Fruit fly (Drosophila melanogaster) whole organism, prepupa: ENCODE data around the gene CG33796.
A peak's percentile ranks its signal among the peaks of the same experiment; 100 is the strongest.

Experiments used
- Blimp-1 ChIP-seq: fragments of 200-800 bp; sonication (Bioruptor generic); optimal IDR thresholded peaks from 3 replicates; lab custom pipeline; 2017; ENCODE audit warnings: missing biosample characterization, missing genetic modification characterization, mild to moderate bottlenecking, moderate library complexity, missing genetic modification reagents
- CG11762 ChIP-seq: fragments of 200-800 bp; sonication (Bioruptor generic); optimal IDR thresholded peaks from 3 replicates; lab custom pipeline; 2016; ENCODE audit warnings: missing biosample characterization, missing genetic modification characterization; ENCODE audit not compliant: insufficient read depth
- CG15336 ChIP-seq: fragments of 200-800 bp; sonication (Bioruptor generic); IDR thresholded peaks from 2 replicates; pipeline ENCODE4 v1.3.6; 2022; ENCODE audit warnings: missing biosample characterization, missing genetic modification characterization
- CG1621 ChIP-seq: fragments of 200-800 bp; sonication (Bioruptor generic); optimal IDR thresholded peaks from 3 replicates; lab custom pipeline; 2018; ENCODE audit warnings: missing biosample characterization, mild to moderate bottlenecking, missing genetic modification characterization
- CG16779 ChIP-seq: fragments of 200-800 bp; sonication (Bioruptor generic); optimal IDR thresholded peaks from 3 replicates; lab custom pipeline; 2017; ENCODE audit warnings: missing biosample characterization, mild to moderate bottlenecking, missing genetic modification characterization
- CG3032 ChIP-seq: fragments of 200-800 bp; optimal IDR thresholded peaks from 2 replicates; lab custom pipeline; 2019; ENCODE audit warnings: missing biosample characterization, mild to moderate bottlenecking, missing genetic modification characterization, moderate library complexity
- CG32006 ChIP-seq: fragments of 200-800 bp; sonication (Bioruptor generic); optimal IDR thresholded peaks from 3 replicates; lab custom pipeline; 2017; ENCODE audit warnings: missing biosample characterization, mild to moderate bottlenecking, missing genetic modification characterization
- CG34406 ChIP-seq: fragments of 200-800 bp; sonication (Bioruptor generic); optimal IDR thresholded peaks from 3 replicates; lab custom pipeline; 2016; ENCODE audit warnings: missing biosample characterization, missing genetic modification characterization
- CG4318 ChIP-seq: fragments of 200-800 bp; sonication (Bioruptor generic); optimal IDR thresholded peaks from 3 replicates; lab custom pipeline; 2017; ENCODE audit warnings: missing biosample characterization, mild to moderate bottlenecking, missing genetic modification characterization
- CG6276 ChIP-seq: fragments of 200-800 bp; sonication (Bioruptor generic); optimal IDR thresholded peaks from 2 replicates; lab custom pipeline; 2017; ENCODE audit warnings: missing biosample characterization, mild to moderate bottlenecking, missing genetic modification characterization
- CG6792 ChIP-seq: fragments of 200-800 bp; sonication (Bioruptor generic); optimal IDR thresholded peaks from 3 replicates; lab custom pipeline; 2016; ENCODE audit warnings: missing biosample characterization, missing genetic modification characterization
- CG6854 ChIP-seq: fragments of 200-800 bp; sonication (Bioruptor generic); optimal IDR thresholded peaks from 2 replicates; lab custom pipeline; 2017; ENCODE audit warnings: missing biosample characterization, mild to moderate bottlenecking, missing genetic modification characterization
- CG8119 ChIP-seq: fragments of 200-800 bp; sonication (Bioruptor generic); IDR thresholded peaks from 3 replicates; pipeline ENCODE4 v1.3.6; 2022; ENCODE audit warnings: missing biosample characterization, missing genetic modification characterization
- CG8632 ChIP-seq: fragments of 200-800 bp; sonication (Bioruptor generic); optimal IDR thresholded peaks from 3 replicates; lab custom pipeline; 2016; ENCODE audit warnings: missing biosample characterization, missing genetic modification characterization
- CG9139 ChIP-seq: fragments of 200-800 bp; sonication (Bioruptor generic); optimal IDR thresholded peaks from 3 replicates; lab custom pipeline; 2017; ENCODE audit warnings: missing biosample characterization, mild to moderate bottlenecking, missing genetic modification characterization
- Eip75B ChIP-seq: fragments of 200-800 bp; sonication (Bioruptor generic); optimal IDR thresholded peaks from 3 replicates; lab custom pipeline; 2016; ENCODE audit warnings: missing biosample characterization, missing genetic modification characterization
- Eip78C ChIP-seq: fragments of 200-800 bp; sonication (Bioruptor generic); peaks from one replicate; lab custom pipeline; 2016; ENCODE audit warnings: missing biosample characterization, missing genetic modification characterization
- Eip93F ChIP-seq: fragments of 200-800 bp; sonication (Bioruptor generic); optimal IDR thresholded peaks from 2 replicates; lab custom pipeline; 2016; ENCODE audit warnings: missing biosample characterization, mild to moderate bottlenecking, missing genetic modification characterization
- Ets21C ChIP-seq: fragments of 200-800 bp; sonication (Bioruptor generic); optimal IDR thresholded peaks from 3 replicates; lab custom pipeline; 2016; ENCODE audit warnings: missing biosample characterization, missing genetic modification characterization
- Gug ChIP-seq: fragments of 200-800 bp; sonication (Bioruptor generic); IDR thresholded peaks from 2 replicates; pipeline ENCODE4 v1.3.6; 2022; ENCODE audit warnings: missing biosample characterization, missing genetic modification characterization
- Hr38 ChIP-seq: sonication (Bioruptor generic); optimal IDR thresholded peaks from 2 replicates; lab custom pipeline; 2016; ENCODE audit warnings: missing biosample characterization, missing genetic modification characterization
- Hr39 ChIP-seq: fragments of 200-800 bp; sonication (Bioruptor generic); optimal IDR thresholded peaks from 2 replicates; lab custom pipeline; 2016; ENCODE audit warnings: missing biosample characterization, missing genetic modification characterization
- Met ChIP-seq: fragments of 200-800 bp; sonication (Bioruptor generic); optimal IDR thresholded peaks from 3 replicates; lab custom pipeline; 2016; ENCODE audit warnings: missing biosample characterization, missing genetic modification characterization
- OdsH ChIP-seq: fragments of 200-800 bp; sonication (Bioruptor generic); optimal IDR thresholded peaks from 3 replicates; lab custom pipeline; 2016; ENCODE audit warnings: missing biosample characterization, missing genetic modification characterization
- Sox14 ChIP-seq: fragments of 200-800 bp; sonication (Bioruptor generic); optimal IDR thresholded peaks from 3 replicates; lab custom pipeline; 2016; ENCODE audit warnings: missing biosample characterization, missing genetic modification characterization
- Sox15 ChIP-seq: fragments of 200-800 bp; sonication (Bioruptor generic); optimal IDR thresholded peaks from 3 replicates; lab custom pipeline; 2016; ENCODE audit warnings: missing biosample characterization, missing genetic modification characterization
- achi ChIP-seq: fragments of 200-800 bp; sonication (Bioruptor generic); optimal IDR thresholded peaks from 3 replicates; lab custom pipeline; 2016; ENCODE audit warnings: missing biosample characterization, missing genetic modification characterization
- dsx ChIP-seq: fragments of 200-800 bp; optimal IDR thresholded peaks from 3 replicates; lab custom pipeline; 2019; ENCODE audit warnings: missing biosample characterization, mild to moderate bottlenecking, missing genetic modification characterization, moderate library complexity; ENCODE audit not compliant: poor library complexity, severe bottlenecking
- eg ChIP-seq: fragments of 200-800 bp; sonication (Bioruptor generic); IDR thresholded peaks from 3 replicates; pipeline ENCODE4 v1.3.6; 2022; ENCODE audit warnings: missing biosample characterization, missing genetic modification characterization
- esn ChIP-seq: fragments of 200-800 bp; sonication (Bioruptor generic); optimal IDR thresholded peaks from 2 replicates; lab custom pipeline; 2016; ENCODE audit warnings: missing biosample characterization, mild to moderate bottlenecking, missing genetic modification characterization, moderate library complexity
- fd59A ChIP-seq: fragments of 200-800 bp; sonication (Bioruptor generic); optimal IDR thresholded peaks from 2 replicates; lab custom pipeline; 2017; ENCODE audit warnings: missing biosample characterization, mild to moderate bottlenecking, missing genetic modification characterization, missing genetic modification reagents
- fd85E ChIP-seq: fragments of 200-800 bp; sonication (Bioruptor generic); optimal IDR thresholded peaks from 3 replicates; lab custom pipeline; 2016; ENCODE audit warnings: missing biosample characterization, missing genetic modification characterization
- fkh ChIP-seq: fragments of 200-800 bp; sonication (Bioruptor generic); optimal IDR thresholded peaks from 3 replicates; lab custom pipeline; 2017; ENCODE audit warnings: missing biosample characterization, mild to moderate bottlenecking, missing genetic modification characterization, moderate library complexity
- net ChIP-seq: fragments of 200-800 bp; sonication (Bioruptor generic); optimal IDR thresholded peaks from 3 replicates; lab custom pipeline; 2016; ENCODE audit warnings: missing biosample characterization, missing genetic modification characterization
- spab ChIP-seq: fragments of 200-800 bp; sonication (Bioruptor generic); optimal IDR thresholded peaks from 2 replicates; lab custom pipeline; 2017; ENCODE audit warnings: missing biosample characterization, mild to moderate bottlenecking, missing genetic modification characterization, missing genetic modification reagents
- ss ChIP-seq, 2 experiments: fragments of 200-800 bp; sonication (Bioruptor generic); optimal IDR thresholded peaks; 2 replicates in 1 of 2; 3 replicates in 1 of 2; lab custom pipeline; 2017 to 2018; ENCODE audit warnings: mild to moderate bottlenecking in 2 of 2, missing biosample characterization in 2 of 2, missing genetic modification characterization in 2 of 2, moderate library complexity in 1 of 2
- svp ChIP-seq: fragments of 200-800 bp; sonication (Bioruptor generic); peaks from one replicate; lab custom pipeline; 2016; ENCODE audit warnings: missing biosample characterization, missing genetic modification characterization
- topi ChIP-seq: fragments of 200-800 bp; sonication (Bioruptor generic); optimal IDR thresholded peaks from 3 replicates; lab custom pipeline; 2016; ENCODE audit warnings: missing biosample characterization, missing genetic modification characterization
- vri ChIP-seq: fragments of 200-800 bp; sonication (Bioruptor generic); optimal IDR thresholded peaks from 3 replicates; lab custom pipeline; 2016; ENCODE audit warnings: missing biosample characterization, mild to moderate bottlenecking, missing genetic modification characterization

The CG33796 gene

dm6 chr3L:16157251-16158190 is 12.4 kb downstream of the CG33796 start (continued):
- TF ChIP-seq CG6854 (GFP tag; lab: Kevin White, UChicago): no peak
- TF ChIP-seq CG4318 (GFP tag; lab: Kevin White, UChicago): peak; percentile 60
- no peak for TF ChIP-seq CG9139 (GFP tag; lab: Kevin White, UChicago)
- TF ChIP-seq CG11762 (GFP tag; lab: Kevin White, UChicago): peak; percentile 41
- TF ChIP-seq CG6276 (GFP tag; lab: Kevin White, UChicago): peak; percentile 64
- TF ChIP-seq achi: peak; percentile 57
- peak; percentile 42 for TF ChIP-seq topi (GFP tag; lab: Kevin White, UChicago)

- TF ChIP-seq ss (GFP tag; optimal IDR thresholded peaks at IDR 0.05; lab: Kevin White, UChicago) (no peak), net (no peak), eg (GFP tag; lab: Robert Waterston, UW) (peak; percentile 67; the same call in 2 of the 3 replicates), CG6276 (GFP tag; lab: Kevin White, UChicago) (peak; percentile 42), CG34406 (GFP tag; lab: Kevin White, UChicago) (no peak), Hr39 (GFP tag; lab: Kevin White, UChicago) (no peak), CG8119 (GFP tag; lab: Robert Waterston, UW) (peak; percentile 51; the same call in 2 of the 3 replicates), esn (GFP tag; lab: Kevin White, UChicago) (no peak), CG15336 (peak; percentile 48), Eip78C (no peak)
Observed at dm6 chr3L:16156788-16157208, 13.1 kb downstream of the CG33796 start.

- no peak for TF ChIP-seq Sox14
- TF ChIP-seq CG9139 (GFP tag; lab: Kevin White, UChicago): no peak
- no peak for TF ChIP-seq CG16779
- no peak for TF ChIP-seq Met (GFP tag; lab: Kevin White, UChicago)
- TF ChIP-seq svp: peak; percentile 38
- no peak for TF ChIP-seq Eip75B (GFP tag; lab: Kevin White, UChicago)
- no peak for TF ChIP-seq Hr38 (GFP tag; lab: Kevin White, UChicago)
- TF ChIP-seq Eip78C: peak; percentile 28
- TF ChIP-seq dsx: no peak
Observed at dm6 chr3L:16155547-16155946, 14.4 kb downstream of the CG33796 start.

- TF ChIP-seq vri (GFP tag; lab: Kevin White, UChicago) (peak; percentile 47), Hr38 (GFP tag; lab: Kevin White, UChicago) (no peak), topi (GFP tag; lab: Kevin White, UChicago) (no peak), Eip78C (peak; percentile 62), Met (GFP tag; lab: Kevin White, UChicago) (peak; percentile 18), CG34406 (GFP tag; lab: Kevin White, UChicago) (no peak)
Observed at dm6 chr3L:16153650-16154049, 16.3 kb downstream of the CG33796 start.

dm6 chr3L:16153089-16153488 is 16.8 kb downstream of the CG33796 start:
- no peak for TF ChIP-seq Sox15 (GFP tag; lab: Kevin White, UChicago)
- TF ChIP-seq CG8632 (GFP tag; lab: Kevin White, UChicago): no peak
- no peak for TF ChIP-seq esn (GFP tag; lab: Kevin White, UChicago)
- TF ChIP-seq net: no peak
- no peak for TF ChIP-seq Blimp-1 (GFP tag; lab: Kevin White, UChicago)
- TF ChIP-seq CG6792 (GFP tag; lab: Kevin White, UChicago): no peak
- TF ChIP-seq fd59A (GFP tag; lab: Kevin White, UChicago): no peak
- TF ChIP-seq Ets21C (GFP tag; lab: Kevin White, UChicago): no peak
- TF ChIP-seq spab (GFP tag; lab: Kevin White, UChicago): peak; percentile 17
- TF ChIP-seq Gug (GFP tag; lab: Robert Waterston, UW): peak; percentile 41
- TF ChIP-seq CG8119 (GFP tag; lab: Robert Waterston, UW): peak; percentile 59
- no peak for TF ChIP-seq fkh (GFP tag; lab: Kevin White, UChicago)
- TF ChIP-seq Eip78C: peak; percentile 64
- no peak for TF ChIP-seq Eip75B (GFP tag; lab: Kevin White, UChicago)
- no peak for TF ChIP-seq vri (GFP tag; lab: Kevin White, UChicago)
- TF ChIP-seq CG1621 (tag; lab: Kevin White, UChicago): no peak
- TF ChIP-seq CG3032 (tag; lab: Kevin White, UChicago): no peak
- TF ChIP-seq OdsH (GFP tag; lab: Kevin White, UChicago): peak; percentile 13
- TF ChIP-seq svp: peak; percentile 45
- TF ChIP-seq dsx: peak; percentile 34
- no peak for TF ChIP-seq CG32006 (GFP tag; lab: Kevin White, UChicago)
- TF ChIP-seq topi (GFP tag; lab: Kevin White, UChicago): no peak
- TF ChIP-seq Eip93F (GFP tag; lab: Kevin White, UChicago): no peak
- TF ChIP-seq CG6276 (GFP tag; lab: Kevin White, UChicago): peak; percentile 59
- TF ChIP-seq CG34406 (GFP tag; lab: Kevin White, UChicago): no peak
- no peak for TF ChIP-seq CG6854 (GFP tag; lab: Kevin White, UChicago)
- no peak for TF ChIP-seq fd85E (GFP tag; lab: Kevin White, UChicago)
